Fruit fly (Drosophila melanogaster): Measurements from ENCODE around the gene lft.

Gene lft

dm6 chr2L:10375464-10376236, 11.4 kb downstream of the lft start, which contains the start of the genes CG33303 and dpr19 (continued):
- TF ChIP-seq CG12071 (GFP tag; optimal IDR thresholded peaks at IDR 0.05) (no peak), pan (optimal IDR thresholded peaks at IDR 0.05) (no peak), pan (GFP tag; optimal IDR thresholded peaks at IDR 0.05 in 1 of 2, IDR thresholded peaks at IDR 0.05 in 1 of 2) (peak in 1 of 2 experiments; percentile 64), CG13424 (tag; optimal IDR thresholded peaks at IDR 0.05) (peak; percentile 89), nerfin-1 (tag; optimal IDR thresholded peaks at IDR 0.05) (peak; percentile 76), pho (GFP tag; optimal IDR thresholded peaks at IDR 0.05) (no peak), CG9215 (GFP tag; IDR thresholded peaks at IDR 0.05) (no peak), CG9876 (GFP tag; optimal IDR thresholded peaks at IDR 0.05) (no peak), crp (GFP tag; optimal IDR thresholded peaks at IDR 0.05) (peak in 1 of 2 experiments; percentile 79), CG14710 (tag; optimal IDR thresholded peaks at IDR 0.05) (peak; percentile 90), ranshi (GFP tag; IDR thresholded peaks at IDR 0.05) (0 out of 2 replicates have a peak, but pooled peaks have one; percentile 33), CG10431 (GFP tag; optimal IDR thresholded peaks at IDR 0.05) (peak; percentile 46), CG7786 (GFP tag; optimal IDR thresholded peaks at IDR 0.05) (no peak), row (GFP tag; IDR thresholded peaks at IDR 0.05) (peak; percentile 83), CG12391 (tag; optimal IDR thresholded peaks at IDR 0.05) (peak; percentile 92), CG6765 (GFP tag; optimal IDR thresholded peaks at IDR 0.05) (peak; percentile 50), gem (tag; optimal IDR thresholded peaks at IDR 0.05) (peak; percentile 92), Meics (GFP tag; optimal IDR thresholded peaks at IDR 0.05) (peak; percentile 80), CG9797 (GFP tag; optimal IDR thresholded peaks at IDR 0.05) (peak; percentile 80), CG6683 (GFP tag; optimal IDR thresholded peaks at IDR 0.05) (peak; percentile 68), Fer3 (tag; optimal IDR thresholded peaks at IDR 0.05) (peak; percentile 71), CG3726 (GFP tag; IDR thresholded peaks at IDR 0.05) (peak; percentile 51; the same call in 1 of the 3 replicates), cad (GFP tag; optimal IDR thresholded peaks at IDR 0.05) (no peak), Chrac-16 (GFP tag; optimal IDR thresholded peaks at IDR 0.05) (peak; percentile 38), btn (GFP tag; optimal IDR thresholded peaks at IDR 0.05) (no peak), CG10959 (GFP tag; IDR thresholded peaks at IDR 0.05) (no peak), CG30403 (GFP tag; optimal IDR thresholded peaks at IDR 0.05) (peak; percentile 64), Hey (tag; optimal IDR thresholded peaks at IDR 0.05) (no peak), CG14014 (GFP tag; IDR thresholded peaks at IDR 0.05) (peak; percentile 34; the same call in 1 of the 2 replicates), so (GFP tag; IDR thresholded peaks at IDR 0.05) (0 out of 3 replicates have a peak, but pooled peaks have one; percentile 7), az2 (GFP tag; optimal IDR thresholded peaks at IDR 0.05) (peak; percentile 54), sim (GFP tag; IDR thresholded peaks at IDR 0.05) (0 out of 2 replicates have a peak, but pooled peaks have one; percentile 45), CG7556 (GFP tag; optimal IDR thresholded peaks at IDR 0.05) (peak; percentile 80), chn (GFP tag; optimal IDR thresholded peaks at IDR 0.05) (no peak), tgo (GFP tag; IDR thresholded peaks at IDR 0.05) (peak; percentile 66; the same call in 2 of the 3 replicates), lab (GFP tag; optimal IDR thresholded peaks at IDR 0.05) (peak; percentile 81), CG3407 (GFP tag; optimal IDR thresholded peaks at IDR 0.05) (peak; percentile 63), CG4360 (GFP tag; IDR thresholded peaks at IDR 0.05) (0 out of 2 replicates have a peak, but pooled peaks have one; percentile 7), Xrp1 (GFP tag; IDR thresholded peaks at IDR 0.05) (peak; percentile 76), CG17612 (GFP tag; IDR thresholded peaks at IDR 0.05) (no peak), ind (GFP tag; optimal IDR thresholded peaks at IDR 0.05) (peak; percentile 43), CG7839 (tag; optimal IDR thresholded peaks at IDR 0.05) (peak; percentile 83), CG16813 (GFP tag; IDR thresholded peaks at IDR 0.05; ENCODE audit: partially characterized antibody) (no peak), CG7745 (tag; optimal IDR thresholded peaks at IDR 0.05) (peak; percentile 3), croc (GFP tag; conservative IDR thresholded peaks at IDR 0.05) (peak; percentile 41; the same call in 2 of the 3 replicates), CG33557 (GFP tag; optimal IDR thresholded peaks at IDR 0.05) (peak; percentile 74), mam (GFP tag; optimal IDR thresholded peaks at IDR 0.05) (no peak), CG2678 (tag; optimal IDR thresholded peaks at IDR 0.05) (peak; percentile 90), E2f2 (GFP tag; IDR thresholded peaks at IDR 0.05) (peak; percentile 42)

Measured in whole organism, embryonic.